Worm (Caenorhabditis elegans): ENCODE measurements around the gene T24H7.8.

The T24H7.8 gene

DNA sequence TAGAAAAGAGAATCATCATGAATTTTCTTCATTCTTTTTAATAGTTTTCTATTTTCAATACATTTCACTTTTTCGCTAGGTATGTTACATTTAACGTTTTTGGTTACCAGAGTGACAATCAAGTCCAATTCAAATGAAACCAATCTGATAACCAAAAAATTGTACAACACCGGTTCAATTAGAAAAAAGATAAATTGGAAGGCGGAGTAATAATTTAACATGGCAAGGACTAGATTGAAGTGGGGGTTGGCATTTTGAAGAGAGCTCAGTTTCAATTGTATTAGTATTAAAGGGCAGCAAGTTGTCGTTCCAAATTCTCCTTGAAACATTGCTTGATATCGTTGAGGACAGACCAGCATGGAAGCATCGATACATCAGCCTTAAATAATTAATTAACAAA lies 10.8 kb downstream of the T24H7.8 start:
- TF ChIP-seq lsy-12 (tag; optimal IDR thresholded peaks at IDR 0.05) (no peak), aly-2 (tag; optimal IDR thresholded peaks at IDR 0.05) (peak; percentile 14), unc-39 (tag; optimal IDR thresholded peaks at IDR 0.05) (no peak), tbx-2 (tag; optimal IDR thresholded peaks at IDR 0.05) (no peak), nhr-77 (tag; optimal IDR thresholded peaks at IDR 0.05) (no peak), nhr-11 (tag; optimal IDR thresholded peaks at IDR 0.05) (no peak), nhr-28 (tag; optimal IDR thresholded peaks at IDR 0.05) (no peak), elt-2 (tag; optimal IDR thresholded peaks at IDR 0.05) (no peak)

DNA sequence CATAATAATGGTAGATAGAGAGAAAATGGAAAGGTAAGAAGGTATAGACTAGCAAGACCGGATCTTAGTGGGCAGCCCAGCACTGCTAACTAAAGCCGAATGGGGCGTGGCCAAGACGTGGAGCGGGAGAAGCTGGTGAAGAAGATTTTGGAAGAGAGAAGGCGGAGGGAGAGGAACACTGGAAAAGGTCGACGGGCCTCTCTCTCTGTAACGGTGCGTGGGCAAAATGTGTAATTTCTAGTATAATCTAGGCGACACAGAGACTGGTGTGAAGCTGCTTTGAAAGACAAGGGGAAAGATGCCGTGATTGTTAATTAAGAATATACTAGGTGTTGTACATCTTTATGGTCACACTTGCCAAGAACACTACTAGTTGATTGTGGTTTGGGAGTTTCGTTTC lies 14.2 kb downstream of the T24H7.8 start, which contains the start of gene F13H8.5:
Gene F13H8.5, minus strand, starts transcription at position 101 of the 400 bp plus-strand sequence.
- TF ChIP-seq nhr-12 (tag; optimal IDR thresholded peaks at IDR 0.05): no peak
- TF ChIP-seq daf-12 (tag; optimal IDR thresholded peaks at IDR 0.05): no peak
- TF ChIP-seq nhr-23 (tag; optimal IDR thresholded peaks at IDR 0.05): no peak
- no peak for TF ChIP-seq skn-1 (tag; optimal IDR thresholded peaks at IDR 0.05)
- TF ChIP-seq ztf-11 (tag; optimal IDR thresholded peaks at IDR 0.05): no peak
- TF ChIP-seq fkh-10 (GFP tag; optimal IDR thresholded peaks at IDR 0.05): no peak

DNA sequence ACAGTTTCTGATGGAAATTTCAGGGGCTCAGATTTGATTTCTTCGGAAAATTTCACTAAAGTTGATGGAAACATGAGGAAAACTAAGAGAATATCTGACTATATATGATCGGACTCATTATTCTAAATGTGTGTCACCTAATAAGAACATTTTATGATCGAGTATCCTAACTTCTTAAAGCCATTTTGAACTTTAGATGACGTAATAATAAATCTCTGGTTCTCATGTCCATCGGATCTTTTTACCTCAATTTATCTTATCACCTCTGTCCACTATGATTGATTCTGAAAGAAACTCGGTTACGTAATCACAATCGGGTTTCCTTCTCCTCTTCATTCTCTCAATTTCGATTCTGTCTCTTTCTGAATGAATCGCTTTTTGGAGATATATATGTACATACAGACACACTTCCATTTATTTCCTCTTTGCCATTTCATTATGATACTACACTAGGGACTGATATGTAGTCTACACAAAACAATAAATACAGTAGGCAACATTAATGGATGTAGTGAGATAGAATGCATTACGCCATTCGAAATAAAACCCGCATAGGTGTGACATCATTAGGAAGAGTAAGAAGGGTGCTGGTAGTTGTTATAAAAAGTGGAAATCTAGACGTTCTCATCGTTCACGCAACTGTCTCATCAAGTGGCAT lies 15.5 kb downstream of the T24H7.8 start:
- TF ChIP-seq sea-2 (GFP tag; optimal IDR thresholded peaks at IDR 0.05): no peak
- peak; percentile 26 for TF ChIP-seq nhr-43 (tag; optimal IDR thresholded peaks at IDR 0.05; ENCODE audit: poor library complexity, severe bottlenecking)
- no peak for TF ChIP-seq ztf-11 (tag; optimal IDR thresholded peaks at IDR 0.05)
- TF ChIP-seq pha-4 (tag; optimal IDR thresholded peaks at IDR 0.05): no peak
- no peak for TF ChIP-seq mdl-1 (tag; optimal IDR thresholded peaks at IDR 0.05)
- peak; percentile 2 for TF ChIP-seq nhr-25 (tag; optimal IDR thresholded peaks at IDR 0.05)
- no peak for TF ChIP-seq elt-2 (tag; optimal IDR thresholded peaks at IDR 0.05)

DNA sequence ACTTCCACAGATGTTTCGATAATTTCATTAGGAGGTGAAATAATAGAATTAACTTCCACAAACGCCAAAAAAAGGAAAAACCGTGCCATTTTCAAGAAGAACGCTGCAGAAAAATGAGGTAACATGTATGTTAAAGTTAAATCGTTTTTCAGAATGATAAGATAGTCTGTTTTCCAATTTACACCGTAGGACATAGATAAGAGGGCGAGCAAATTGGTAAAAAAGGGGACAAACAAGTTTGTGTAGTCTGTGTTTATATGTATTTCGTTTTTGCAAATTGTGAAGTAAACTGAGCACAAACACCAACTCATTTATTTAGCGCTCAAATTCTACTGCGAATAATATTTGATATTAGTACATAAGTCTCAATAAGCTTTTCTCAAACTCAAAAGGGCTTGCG lies 18.0 kb downstream of the T24H7.8 start, which contains the start of gene F13H8.11:
Gene F13H8.11, minus strand, starts transcription at position 155 of the 400 bp plus-strand sequence.
- TF ChIP-seq pqm-1 (tag; optimal IDR thresholded peaks at IDR 0.05) (peak; percentile 36), nhr-76 (tag; optimal IDR thresholded peaks at IDR 0.05) (no peak), ztf-4 (tag; optimal IDR thresholded peaks at IDR 0.05) (no peak), unc-39 (tag; optimal IDR thresholded peaks at IDR 0.05) (no peak), lin-39 (tag; optimal IDR thresholded peaks at IDR 0.05) (no peak), elt-2 (tag; optimal IDR thresholded peaks at IDR 0.05) (peak; percentile 57), pha-4 (tag; optimal IDR thresholded peaks at IDR 0.05) (peak; percentile 28)

DNA sequence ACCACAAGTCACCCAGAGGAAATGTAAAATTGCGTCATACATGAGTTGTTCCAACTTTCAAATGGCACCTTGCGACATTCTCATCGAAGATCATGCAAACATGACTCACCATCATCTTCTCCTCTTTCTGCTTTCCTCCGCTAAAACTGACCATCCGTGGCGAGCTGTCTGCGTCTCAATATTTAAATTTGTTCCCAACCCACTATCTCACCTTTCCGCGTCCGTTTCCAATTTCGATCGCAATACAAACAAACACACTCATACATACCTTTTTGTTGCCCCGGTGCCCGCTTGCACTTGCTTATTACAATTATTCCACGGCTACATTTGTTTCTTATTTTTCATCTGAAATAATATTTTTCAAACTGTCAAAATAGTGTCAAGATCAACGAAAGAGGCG lies 18.8 kb downstream of the T24H7.8 start, which contains the start of gene nmgp-1:
Gene nmgp-1, plus strand, starts transcription at position 174 of the 400 bp plus-strand sequence.
- peak; percentile 54 for TF ChIP-seq pha-4 (tag; optimal IDR thresholded peaks at IDR 0.05)
- no peak for TF ChIP-seq ztf-4 (tag; optimal IDR thresholded peaks at IDR 0.05)

DNA sequence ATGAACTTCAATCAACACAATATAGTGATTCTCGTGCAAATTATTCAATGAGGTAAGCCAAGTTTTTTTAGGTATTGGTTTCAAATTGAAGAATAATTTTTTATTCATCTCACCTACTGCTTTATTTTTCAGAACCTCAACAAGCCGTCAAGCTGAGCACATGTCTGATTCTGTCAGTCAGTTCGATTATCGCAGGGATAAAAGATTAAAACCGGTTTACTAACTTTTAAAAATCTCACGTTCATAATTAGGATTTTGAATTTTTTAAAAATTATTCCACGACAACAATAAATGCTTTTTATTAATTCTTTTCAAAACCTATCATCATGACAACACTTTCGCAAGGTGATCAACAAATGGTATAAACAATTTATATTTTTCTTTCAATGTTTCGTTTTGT lies 20.4 kb downstream of the T24H7.8 start, which contains the start of gene F13H8.12:
Gene F13H8.12, plus strand, starts transcription at position 301 of the 400 bp plus-strand sequence.
- no peak for TF ChIP-seq nfya-1 (tag; optimal IDR thresholded peaks at IDR 0.05; ENCODE audit: insufficient read depth)
- no peak for TF ChIP-seq mdl-1 (tag; optimal IDR thresholded peaks at IDR 0.05)
- no peak for TF ChIP-seq pha-4 (tag; optimal IDR thresholded peaks at IDR 0.05)
- no peak for TF ChIP-seq unc-62 (GFP tag; optimal IDR thresholded peaks at IDR 0.05)

DNA sequence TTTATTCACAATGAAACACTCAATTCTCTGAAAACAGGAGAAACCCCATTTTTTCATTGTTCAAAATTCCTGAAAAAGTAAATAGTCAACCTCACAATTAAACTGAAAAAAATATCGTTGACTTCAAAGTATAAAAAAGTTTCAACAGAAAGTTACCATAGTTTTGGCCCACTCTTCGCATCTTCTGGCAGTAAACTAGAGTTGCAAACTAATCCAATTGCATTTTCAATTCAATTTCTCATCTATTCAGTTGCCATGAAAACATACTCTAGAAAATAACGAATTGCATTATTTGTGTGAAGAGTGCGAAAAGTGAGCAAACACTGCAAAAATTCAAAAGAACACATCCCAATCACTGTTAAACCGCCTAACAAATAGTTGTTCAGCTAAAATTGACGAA lies 21.8 kb downstream of the T24H7.8 start, which contains the start of gene F13H8.3:
Gene F13H8.3, plus strand, starts transcription at position 301 of the 400 bp plus-strand sequence.
- TF ChIP-seq mdl-1 (tag; optimal IDR thresholded peaks at IDR 0.05) (no peak), aly-2 (tag; optimal IDR thresholded peaks at IDR 0.05) (no peak), pha-4 (tag; optimal IDR thresholded peaks at IDR 0.05) (no peak), zag-1 (tag; optimal IDR thresholded peaks at IDR 0.05) (no peak), elt-1 (tag; optimal IDR thresholded peaks at IDR 0.05) (no peak), nhr-28 (tag; optimal IDR thresholded peaks at IDR 0.05) (no peak), R02D3.7 (tag; optimal IDR thresholded peaks at IDR 0.05) (no peak), ceh-82 (tag; optimal IDR thresholded peaks at IDR 0.05) (no peak), jun-1 (tag; optimal IDR thresholded peaks at IDR 0.05) (no peak), unc-62 (GFP tag; optimal IDR thresholded peaks at IDR 0.05) (no peak), eor-1 (tag; optimal IDR thresholded peaks at IDR 0.05) (no peak), egl-5 (tag; optimal IDR thresholded peaks at IDR 0.05) (no peak), skn-1 (tag; optimal IDR thresholded peaks at IDR 0.05) (no peak), daf-12 (tag; optimal IDR thresholded peaks at IDR 0.05) (no peak), ztf-11 (tag; optimal IDR thresholded peaks at IDR 0.05) (no peak), fos-1 (tag; optimal IDR thresholded peaks at IDR 0.05) (no peak), ceh-9 (tag; optimal IDR thresholded peaks at IDR 0.05) (no peak), tbx-2 (tag; optimal IDR thresholded peaks at IDR 0.05) (no peak), fkh-2 (tag; optimal IDR thresholded peaks at IDR 0.05) (no peak), egl-27 (tag; optimal IDR thresholded peaks at IDR 0.05) (no peak)

Measured in whole organism, L3 larva.